Worm (Caenorhabditis elegans): ENCODE data around the gene kgb-2.

The kgb-2 gene

DNA sequence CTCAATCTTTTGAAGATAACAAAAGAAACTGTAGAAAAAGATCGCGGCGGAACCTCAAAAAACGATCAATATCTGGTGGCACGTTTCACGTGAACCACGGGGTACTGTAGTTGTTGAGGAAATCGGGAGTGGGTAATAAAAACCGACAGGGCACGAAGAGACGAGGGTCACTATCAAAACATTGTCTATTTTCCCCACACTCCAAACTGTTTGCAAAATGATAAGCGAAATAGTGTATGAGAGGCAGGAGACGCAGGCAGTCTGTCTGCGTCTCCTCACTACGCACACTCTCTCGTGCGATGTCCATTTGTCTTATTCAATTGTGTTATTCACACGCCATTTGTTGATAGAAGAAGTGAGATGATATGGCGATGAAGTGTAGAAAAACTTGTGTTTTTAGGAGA is 46.8 kb downstream of the kgb-2 start:
- TF ChIP-seq lim-7 (GFP tag; IDR thresholded peaks at IDR 0.05) (no peak), dmd-6 (GFP tag; IDR thresholded peaks at IDR 0.05) (peak; percentile 68), nhr-25 (tag; optimal IDR thresholded peaks at IDR 0.05; ENCODE audit: borderline replicate concordance, insufficient read depth) (peak; percentile 41), lsy-2 (tag; optimal IDR thresholded peaks at IDR 0.05) (peak; percentile 45 to 82), nhr-77 (tag; optimal IDR thresholded peaks at IDR 0.05) (peak; percentile 29), nhr-10 (tag; optimal IDR thresholded peaks at IDR 0.05) (peak; percentile 82), hif-1 (tag; optimal IDR thresholded peaks at IDR 0.05) (peak in 1 of 2 experiments; percentile 11), nhr-11 (tag; optimal IDR thresholded peaks at IDR 0.05) (peak; percentile 31), mdl-1 (tag; optimal IDR thresholded peaks at IDR 0.05) (peak; percentile 55 to 81), ZK546.5 (tag; optimal IDR thresholded peaks at IDR 0.05) (no peak), dpl-1 (GFP tag; optimal IDR thresholded peaks at IDR 0.05) (peak; percentile 33), fos-1 (tag; optimal IDR thresholded peaks at IDR 0.05) (no peak), mxl-2 (GFP tag; conservative IDR thresholded peaks at IDR 0.05) (peak; percentile 79; the same call in 1 of the 2 replicates), nhr-102 (tag; optimal IDR thresholded peaks at IDR 0.05) (peak; percentile 52), php-3 (GFP tag; IDR thresholded peaks at IDR 0.05) (peak; percentile 68), ceh-28 (tag; optimal IDR thresholded peaks at IDR 0.05) (no peak), Y105C5A.15 (GFP tag; IDR thresholded peaks at IDR 0.05) (no peak), T26A8.4 (GFP tag; IDR thresholded peaks at IDR 0.05) (peak; percentile 61), lir-3 (tag; optimal IDR thresholded peaks at IDR 0.05) (no peak), dve-1 (tag; optimal IDR thresholded peaks at IDR 0.05; ENCODE audit: insufficient read depth) (peak; percentile 88), hlh-11 (tag; optimal IDR thresholded peaks at IDR 0.05) (peak; percentile 92), nhr-28 (tag; optimal IDR thresholded peaks at IDR 0.05) (peak; percentile 94), cey-2 (tag; optimal IDR thresholded peaks at IDR 0.05; ENCODE audit: borderline replicate concordance, insufficient read depth) (peak; percentile 71), pha-4 (GFP tag; IDR thresholded peaks at IDR 0.05) (no peak), pha-4 (tag; optimal IDR thresholded peaks at IDR 0.05) (peak; percentile 37), mes-2 (tag; optimal IDR thresholded peaks at IDR 0.05; ENCODE audit: poor library complexity, severe bottlenecking) (peak; percentile 11), nhr-41 (GFP tag; IDR thresholded peaks at IDR 0.05) (no peak), daf-16 (GFP tag; optimal IDR thresholded peaks at IDR 0.05) (no peak), daf-16 (tag; optimal IDR thresholded peaks at IDR 0.05) (peak; percentile 96), lin-1 (GFP tag; IDR thresholded peaks at IDR 0.05) (no peak), nhr-76 (tag; optimal IDR thresholded peaks at IDR 0.05) (no peak), tra-1 (GFP tag; IDR thresholded peaks at IDR 0.05) (no peak), hlh-30 (tag; optimal IDR thresholded peaks at IDR 0.05; ENCODE audit: insufficient read depth) (peak; percentile 77), mxl-3 (GFP tag; optimal IDR thresholded peaks at IDR 0.05) (peak; percentile 70), mep-1 (tag; optimal IDR thresholded peaks at IDR 0.05) (peak; percentile 24), F26F4.8 (GFP tag; conservative IDR thresholded peaks at IDR 0.05) (no peak), aha-1 (tag) (peak; percentile 52), nhr-42 (GFP tag; IDR thresholded peaks at IDR 0.05) (peak; percentile 32; the same call in 1 of the 2 replicates), lin-15B (tag; optimal IDR thresholded peaks at IDR 0.05) (no peak), nhr-48 (tag; optimal IDR thresholded peaks at IDR 0.05) (peak; percentile 94)

DNA sequence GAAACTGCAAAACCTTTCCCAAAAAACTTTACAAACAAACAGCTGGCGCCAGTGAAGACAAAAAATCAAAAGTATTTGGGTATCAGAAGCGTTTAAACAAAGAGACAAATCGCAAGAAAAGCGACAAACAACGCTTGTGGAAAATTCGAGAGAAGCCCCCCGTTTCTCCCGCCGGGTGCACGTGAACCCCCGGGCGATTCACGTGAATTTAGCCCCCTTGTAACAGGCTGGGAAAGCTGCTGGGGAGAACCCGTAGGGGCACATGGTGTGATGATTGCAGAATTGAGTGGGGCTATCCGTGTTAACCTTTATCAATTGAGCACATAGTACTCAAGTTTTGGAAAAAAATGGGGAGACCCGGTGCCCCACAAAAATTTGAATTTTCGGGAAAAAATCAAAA is 47.6 kb downstream of the kgb-2 start:
- TF ChIP-seq skn-1 (tag; optimal IDR thresholded peaks at IDR 0.05) = no peak
- peak; percentile 98 for TF ChIP-seq mxl-2 (GFP tag; conservative IDR thresholded peaks at IDR 0.05)
- no peak for TF ChIP-seq lin-13 (GFP tag; optimal IDR thresholded peaks at IDR 0.05)
- no peak for TF ChIP-seq F44E2.7 (GFP tag; IDR thresholded peaks at IDR 0.05)
- TF ChIP-seq mes-2 (tag; optimal IDR thresholded peaks at IDR 0.05; ENCODE audit: poor library complexity, severe bottlenecking) = peak; percentile 26
- peak; percentile 80 for TF ChIP-seq dmd-6 (GFP tag; IDR thresholded peaks at IDR 0.05)
- TF ChIP-seq aha-1 (tag) = peak; percentile 96
- TF ChIP-seq Y75B8A.6 (GFP tag; IDR thresholded peaks at IDR 0.05) = 0 out of 2 replicates have a peak, but pooled peaks have one; percentile 42
- peak; percentile 91 for TF ChIP-seq ceh-20 (GFP tag; IDR thresholded peaks at IDR 0.05)
- peak; percentile 89 for TF ChIP-seq hlh-30 (tag; optimal IDR thresholded peaks at IDR 0.05; ENCODE audit: insufficient read depth)
- TF ChIP-seq hif-1 (tag; optimal IDR thresholded peaks at IDR 0.05) = peak in 1 of 2 experiments; percentile 55
- peak in 1 of 2 experiments; percentile 48 for TF ChIP-seq lsy-2 (tag; optimal IDR thresholded peaks at IDR 0.05)
- TF ChIP-seq hlh-11 (tag; optimal IDR thresholded peaks at IDR 0.05) = peak; percentile 93
- no peak for TF ChIP-seq dmd-8 (GFP tag; IDR thresholded peaks at IDR 0.05)
- no peak for TF ChIP-seq vab-7 (GFP tag; IDR thresholded peaks at IDR 0.05)
- TF ChIP-seq nhr-28 (tag; optimal IDR thresholded peaks at IDR 0.05) = peak; percentile 53
- peak in 1 of 2 experiments; percentile 69 for TF ChIP-seq unc-62 (GFP tag; optimal IDR thresholded peaks at IDR 0.05 in 1 of 2)
- no peak for TF ChIP-seq unc-62 (tag; optimal IDR thresholded peaks at IDR 0.05)
- TF ChIP-seq mxl-3 (GFP tag; optimal IDR thresholded peaks at IDR 0.05) = peak; percentile 75
- peak; percentile 48; the same call in 1 of the 2 replicates for TF ChIP-seq T26A8.4 (GFP tag; IDR thresholded peaks at IDR 0.05)
- TF ChIP-seq nhr-48 (tag; optimal IDR thresholded peaks at IDR 0.05) = peak; percentile 95
- TF ChIP-seq zfp-3 (GFP tag; conservative IDR thresholded peaks at IDR 0.05) = 0 out of 2 replicates have a peak, but pooled peaks have one; percentile 53

Measured in whole organism, L4 larva.